Worm (Caenorhabditis elegans) whole organism, mixed stage, embryonic: ENCODE measurements around the gene mccc-1.
"Not testable (repeated sequence)": the region's sequence is repeated elsewhere in the genome, so short reads cannot be mapped to it uniquely, and the experiment has no call there.

Experiments used
- M03D4.4 ChIP-seq: sonication (generic microtip); optimal IDR thresholded peaks from 2 replicates; lab custom pipeline; 2017; ENCODE audit warnings: mild to moderate bottlenecking, missing genetic modification characterization, missing compliant biosample characterization
- bed-3 ChIP-seq: fragments of 200-800 bp; sonication (Bioruptor generic); optimal IDR thresholded peaks from 3 replicates; lab custom pipeline; 2018; ENCODE audit warnings: mild to moderate bottlenecking, missing genetic modification characterization, moderate library complexity, missing compliant biosample characterization
- blmp-1 ChIP-seq: fragments of 150-350 bp; optimal IDR thresholded peaks from 2 replicates; lab custom pipeline; 2014; ENCODE audit warnings: missing biosample characterization, missing genetic modification characterization
- ceh-39 ChIP-seq: fragments of 150-350 bp; optimal IDR thresholded peaks from 2 replicates; lab custom pipeline; 2014; ENCODE audit warnings: missing biosample characterization, missing genetic modification characterization
- ceh-43 ChIP-seq: fragments of 200-800 bp; sonication (Bioruptor generic); optimal IDR thresholded peaks from 2 replicates; lab custom pipeline; 2018; ENCODE audit warnings: mild to moderate bottlenecking, missing genetic modification characterization, moderate library complexity, missing compliant biosample characterization
- ceh-83 ChIP-seq: fragments of 200-800 bp; sonication (Bioruptor generic); optimal IDR thresholded peaks from 2 replicates; lab custom pipeline; 2018; ENCODE audit warnings: mild to moderate bottlenecking, missing genetic modification characterization, missing compliant biosample characterization
- ces-1 ChIP-seq: fragments of 150-350 bp; optimal IDR thresholded peaks from 2 replicates; lab custom pipeline; 2014; ENCODE audit warnings: missing biosample characterization, missing genetic modification reagents, missing genetic modification characterization
- drap-1 ChIP-seq: fragments of 200-800 bp; sonication (Bioruptor generic); optimal IDR thresholded peaks from 3 replicates; lab custom pipeline; 2018; ENCODE audit warnings: mild to moderate bottlenecking, missing genetic modification characterization, missing compliant biosample characterization
- elt-1 ChIP-seq: sonication (generic microtip); optimal IDR thresholded peaks from 2 replicates; lab custom pipeline; 2017; ENCODE audit warnings: missing genetic modification characterization, mild to moderate bottlenecking, missing compliant biosample characterization, antibody characterized with exemption, moderate library complexity, borderline replicate concordance; ENCODE audit not compliant: insufficient read depth
- elt-3 ChIP-seq: fragments of 150-350 bp; optimal IDR thresholded peaks from 2 replicates; lab custom pipeline; 2014; ENCODE audit warnings: missing biosample characterization, missing genetic modification characterization
- flh-1 ChIP-seq: fragments of 200-800 bp; sonication (Bioruptor generic); optimal IDR thresholded peaks from 2 replicates; lab custom pipeline; 2018; ENCODE audit warnings: mild to moderate bottlenecking, missing genetic modification characterization, moderate library complexity, missing compliant biosample characterization
- ham-2 ChIP-seq: fragments of 200-800 bp; sonication (Bioruptor generic); optimal IDR thresholded peaks from 2 replicates; lab custom pipeline; 2018; ENCODE audit warnings: mild to moderate bottlenecking, missing genetic modification characterization, missing compliant biosample characterization
- lin-13 ChIP-seq: fragments of 150-350 bp; optimal IDR thresholded peaks from 2 replicates; lab custom pipeline; 2014; ENCODE audit warnings: missing biosample characterization, missing genetic modification characterization
- lin-32 ChIP-seq: fragments of 200-800 bp; sonication (Bioruptor generic); optimal IDR thresholded peaks from 2 replicates; lab custom pipeline; 2018; ENCODE audit warnings: mild to moderate bottlenecking, missing genetic modification characterization, missing compliant biosample characterization
- lsy-2 ChIP-seq: fragments of 150-350 bp; optimal IDR thresholded peaks from 2 replicates; lab custom pipeline; 2014; ENCODE audit warnings: missing biosample characterization, missing genetic modification characterization
- mab-5 ChIP-seq: fragments of 150-350 bp; optimal IDR thresholded peaks from 2 replicates; lab custom pipeline; 2014; ENCODE audit warnings: missing biosample characterization, missing genetic modification characterization
- mls-2 ChIP-seq: sonication (generic microtip); optimal IDR thresholded peaks from 2 replicates; lab custom pipeline; 2016; ENCODE audit warnings: mild to moderate bottlenecking, missing genetic modification characterization, moderate library complexity, missing compliant biosample characterization
- nhr-12 ChIP-seq: fragments of 150-350 bp; optimal IDR thresholded peaks from 2 replicates; lab custom pipeline; 2014; ENCODE audit warnings: missing biosample characterization, missing genetic modification characterization
- nhr-2 ChIP-seq: fragments of 150-350 bp; optimal IDR thresholded peaks from 2 replicates; lab custom pipeline; 2014; ENCODE audit warnings: missing biosample characterization, missing genetic modification characterization
- nhr-237 ChIP-seq: fragments of 150-350 bp; optimal IDR thresholded peaks from 2 replicates; lab custom pipeline; 2014; ENCODE audit warnings: missing biosample characterization, missing genetic modification characterization
- nhr-28 ChIP-seq: fragments of 150-350 bp; optimal IDR thresholded peaks from 2 replicates; lab custom pipeline; 2014; ENCODE audit warnings: missing biosample characterization, missing genetic modification characterization
- nhr-76 ChIP-seq: sonication (generic microtip); optimal IDR thresholded peaks from 2 replicates; lab custom pipeline; 2017; ENCODE audit warnings: missing biosample characterization, missing genetic modification characterization
- sem-2 ChIP-seq: fragments of 200-800 bp; sonication (Bioruptor generic); optimal IDR thresholded peaks from 2 replicates; lab custom pipeline; 2018; ENCODE audit warnings: mild to moderate bottlenecking, missing genetic modification characterization, missing compliant biosample characterization
- snpc-4 ChIP-seq: fragments of 150-350 bp; optimal IDR thresholded peaks from 2 replicates; lab custom pipeline; 2014; ENCODE audit warnings: missing biosample characterization, missing genetic modification characterization
- sptf-1 ChIP-seq: sonication (generic microtip); optimal IDR thresholded peaks from 2 replicates; lab custom pipeline; 2017; ENCODE audit warnings: mild to moderate bottlenecking, missing genetic modification characterization, moderate library complexity, missing compliant biosample characterization
- tbx-8 ChIP-seq: fragments of 200-800 bp; sonication (Bioruptor generic); optimal IDR thresholded peaks from 2 replicates; lab custom pipeline; 2018; ENCODE audit warnings: mild to moderate bottlenecking, missing genetic modification characterization, moderate library complexity, missing compliant biosample characterization
- unc-120 ChIP-seq: sonication (generic microtip); optimal IDR thresholded peaks from 2 replicates; lab custom pipeline; 2017; ENCODE audit warnings: missing genetic modification characterization, missing compliant biosample characterization; ENCODE audit not compliant: poor library complexity, severe bottlenecking
- unc-62 ChIP-seq: fragments of 150-350 bp; optimal IDR thresholded peaks from 2 replicates; lab custom pipeline; 2014; ENCODE audit warnings: missing biosample characterization, missing genetic modification reagents, missing genetic modification characterization
- zip-8 ChIP-seq: fragments of 150-350 bp; optimal IDR thresholded peaks from 2 replicates; lab custom pipeline; 2014; ENCODE audit warnings: missing biosample characterization, missing genetic modification characterization
- ztf-11 ChIP-seq: fragments of 150-350 bp; optimal IDR thresholded peaks from 2 replicates; lab custom pipeline; 2014; ENCODE audit warnings: missing biosample characterization, missing genetic modification characterization

mccc-1 gene

ce11 chrIV:9889857-9890256 lies 5.5 kb downstream of the mccc-1 start, which contains the start of gene ttbk-3:
ttbk-3 (minus strand) TSS chrIV:9889957.
- no peak for TF ChIP-seq nhr-76 (tag; lab: Kevin White, UChicago)
- no peak for TF ChIP-seq lsy-2 (tag; lab: Kevin White, UChicago)
- no peak for TF ChIP-seq zip-8 (tag; lab: Kevin White, UChicago)
- TF ChIP-seq nhr-28 (tag; lab: Kevin White, UChicago) = no peak
- TF ChIP-seq elt-3 (tag; lab: Kevin White, UChicago) = no peak
- TF ChIP-seq ceh-43 (GFP tag; lab: Kevin White, UChicago) = no peak

DNA sequence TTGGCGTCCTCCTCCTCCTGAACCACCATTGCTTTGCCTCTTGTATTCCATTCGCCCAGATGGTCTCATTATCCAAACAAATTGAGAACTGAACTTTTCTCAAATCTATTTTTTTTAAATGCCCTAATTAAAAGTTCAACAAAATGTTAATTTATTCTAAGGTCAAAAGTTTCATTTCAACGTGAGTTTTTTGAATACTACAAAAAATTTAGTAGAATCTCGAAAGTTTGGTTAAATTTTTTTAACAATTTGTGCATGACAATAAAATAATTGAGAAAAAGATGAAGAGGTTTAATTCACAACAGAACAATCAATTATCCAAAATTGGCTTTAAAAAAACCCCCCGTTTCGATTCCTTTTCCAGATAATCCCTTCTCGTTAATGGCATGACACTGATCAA lies 7.6 kb downstream of the mccc-1 start, which contains the start of gene F32B6.4:
F32B6.4 (minus strand) TSS at position 101 of the 400 bp plus-strand sequence.
- TF ChIP-seq bed-3 (GFP tag; lab: Kevin White, UChicago) (no peak), lin-32 (GFP tag; lab: Kevin White, UChicago) (no peak), nhr-28 (tag; lab: Kevin White, UChicago) (no peak), M03D4.4 (tag; lab: Kevin White, UChicago) (no peak), unc-62 (GFP tag; lab: Kevin White, UChicago) (no peak), elt-3 (tag; lab: Kevin White, UChicago) (no peak), elt-1 (tag; lab: Kevin White, UChicago) (no peak), sptf-1 (tag; lab: Kevin White, UChicago) (no peak), ham-2 (GFP tag; lab: Kevin White, UChicago) (no peak), flh-1 (GFP tag; lab: Kevin White, UChicago) (no peak), drap-1 (no peak), mls-2 (tag; lab: Kevin White, UChicago) (no peak), ceh-39 (tag; lab: Kevin White, UChicago) (no peak), blmp-1 (tag; lab: Kevin White, UChicago) (no peak), unc-120 (tag; lab: Kevin White, UChicago) (no peak), ces-1 (GFP tag; lab: Kevin White, UChicago) (no peak), nhr-12 (tag; lab: Kevin White, UChicago) (no peak)

- not testable (repeated sequence) for TF ChIP-seq lin-13 (tag; lab: Kevin White, UChicago); tbx-8 (GFP tag; lab: Kevin White, UChicago); nhr-76 (tag; lab: Kevin White, UChicago)
These were observed 9.3 kb downstream of the mccc-1 start, which contains the start of gene sss-1 for ce11 chrIV:9893649-9894048. sss-1 (minus strand) TSS chrIV:9893749.

ce11 chrIV:9894331-9894730 lies 10.0 kb downstream of the mccc-1 start, which contains the start of gene msp-77:
msp-77 (plus strand) TSS chrIV:9894631.
- TF ChIP-seq elt-1 (tag; lab: Kevin White, UChicago); unc-120 (tag; lab: Kevin White, UChicago); ceh-83 (GFP tag; lab: Kevin White, UChicago): not testable (repeated sequence)

DNA sequence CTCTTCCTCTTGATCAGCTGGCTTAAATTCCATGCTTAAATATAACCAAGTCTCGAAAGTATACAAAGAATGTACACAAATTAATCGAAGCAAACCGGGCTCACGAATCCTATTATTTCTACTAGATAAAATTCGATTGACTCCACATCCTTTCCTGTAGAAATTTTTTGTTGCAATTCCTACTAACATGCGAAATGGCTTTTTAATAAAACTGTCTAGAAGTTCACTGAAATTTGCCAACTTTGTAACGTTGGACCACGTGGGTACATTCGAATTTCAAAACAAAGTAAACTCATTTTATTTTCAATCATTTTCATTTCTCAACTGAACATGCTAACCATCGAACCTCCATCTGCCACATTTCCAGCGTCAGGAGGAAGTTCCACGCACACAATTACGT lies 10.7 kb downstream of the mccc-1 start, which contains the start of gene ssp-32:
ssp-32 (plus strand) TSS at position 301 of the 400 bp plus-strand sequence.
- TF ChIP-seq tbx-8 (GFP tag; lab: Kevin White, UChicago) = no peak
- no peak for TF ChIP-seq snpc-4 (tag; lab: Kevin White, UChicago)
- no peak for TF ChIP-seq bed-3 (GFP tag; lab: Kevin White, UChicago)
- no peak for TF ChIP-seq sem-2 (GFP tag; lab: Kevin White, UChicago)
- no peak for TF ChIP-seq lsy-2 (tag; lab: Kevin White, UChicago)
- no peak for TF ChIP-seq nhr-2 (tag; lab: Kevin White, UChicago)
- no peak for TF ChIP-seq blmp-1 (tag; lab: Kevin White, UChicago)
- TF ChIP-seq unc-120 (tag; lab: Kevin White, UChicago) = no peak
- no peak for TF ChIP-seq nhr-12 (tag; lab: Kevin White, UChicago)
- no peak for TF ChIP-seq nhr-237 (tag; lab: Kevin White, UChicago)
- no peak for TF ChIP-seq ceh-43 (GFP tag; lab: Kevin White, UChicago)
- TF ChIP-seq elt-3 (tag; lab: Kevin White, UChicago) = no peak
- no peak for TF ChIP-seq ztf-11 (tag; lab: Kevin White, UChicago)
- TF ChIP-seq mab-5 (tag; lab: Kevin White, UChicago) = no peak
- no peak for TF ChIP-seq lin-32 (GFP tag; lab: Kevin White, UChicago)
